Fruit fly (Drosophila melanogaster): ENCODE results near the gene PGRP-LE.

dm6 chrX:15762723-15763122 is 41.0 kb downstream of the PGRP-LE start, which contains the start of gene Polr3A:
- TF ChIP-seq kay (GFP tag; ENCODE audit: borderline replicate concordance) (no peak), cic (GFP tag; optimal IDR thresholded peaks at IDR 0.05) (no peak)

Data from whole organism, adult.